Fruit fly (Drosophila melanogaster) Kc167 (cell line): ENCODE data around the gene Eig71Ea.

ENCODE experiments used
- Myc ChIP-seq: fragments of >200 bp; optimal IDR thresholded peaks from 2 replicates; lab custom pipeline; 2017; ENCODE audit warnings: missing external identifiers
- Sin3A ChIP-seq: fragments of >200 bp; optimal IDR thresholded peaks from 2 replicates; lab custom pipeline; 2018; ENCODE audit warnings: missing external identifiers
- h ChIP-seq: fragments of >200 bp; optimal IDR thresholded peaks from 3 replicates; lab custom pipeline; 2018; ENCODE audit warnings: missing external identifiers
- insv ChIP-seq: fragments of >200 bp; optimal IDR thresholded peaks from 3 replicates; lab custom pipeline; 2018; ENCODE audit warnings: missing external identifiers
- psq ChIP-seq: fragments of >200 bp; optimal IDR thresholded peaks from 2 replicates; lab custom pipeline; 2017; ENCODE audit warnings: missing external identifiers
- ttk ChIP-seq: sonication (Bioruptor generic); optimal IDR thresholded peaks from 2 replicates; lab custom pipeline; 2017; ENCODE audit warnings: missing external identifiers

DNA sequence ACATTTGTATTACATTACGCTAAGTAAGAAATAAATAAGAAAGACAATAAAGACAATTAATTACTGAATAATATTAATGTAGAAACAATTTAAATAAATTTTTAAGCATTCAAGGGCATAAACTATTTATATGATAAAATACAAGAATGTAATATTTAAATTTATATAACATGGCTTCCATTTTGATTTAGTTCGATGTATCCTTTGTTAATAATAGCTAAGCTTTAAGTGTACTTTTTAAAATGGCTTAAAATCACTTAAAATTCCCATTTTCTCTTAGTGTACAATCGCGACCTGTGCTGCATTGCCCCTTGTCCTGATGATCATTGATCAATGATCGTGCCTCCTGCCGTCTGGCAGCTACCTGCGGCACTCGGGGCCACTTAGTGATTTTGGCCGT is 21.0 kb upstream of the Eig71Ea start:
- TF ChIP-seq insv (lab: Kevin White, UChicago): no peak
- no peak for TF ChIP-seq psq (lab: Kevin White, UChicago)
- TF ChIP-seq Sin3A (lab: Kevin White, UChicago): no peak
- TF ChIP-seq h (lab: Kevin White, UChicago): no peak
- TF ChIP-seq Myc (lab: Kevin White, UChicago): no peak
- no peak for TF ChIP-seq ttk
